Fruit fly (Drosophila melanogaster) whole organism, prepupa: ENCODE data around the gene CG34026.

ENCODE experiments used
- Blimp-1 ChIP-seq: fragments of 200-800 bp; sonication (Bioruptor generic); optimal IDR thresholded peaks from 3 replicates; lab custom pipeline; 2017; ENCODE audit warnings: missing biosample characterization, missing genetic modification characterization, mild to moderate bottlenecking, moderate library complexity, missing genetic modification reagents
- CG10631 ChIP-seq: fragments of 200-800 bp; sonication (Bioruptor generic); optimal IDR thresholded peaks from 2 replicates; lab custom pipeline; 2016; ENCODE audit warnings: missing biosample characterization, missing genetic modification characterization
- CG10669 ChIP-seq: fragments of 200-800 bp; sonication (Bioruptor generic); optimal IDR thresholded peaks from 3 replicates; lab custom pipeline; 2018; ENCODE audit warnings: missing biosample characterization, mild to moderate bottlenecking, missing genetic modification characterization, moderate library complexity
- CG11294 ChIP-seq: fragments of 200-800 bp; sonication (Bioruptor generic); IDR thresholded peaks from 2 replicates; pipeline ENCODE4 v1.3.6; 2022; ENCODE audit warnings: missing biosample characterization, missing genetic modification characterization
- CG11762 ChIP-seq: fragments of 200-800 bp; sonication (Bioruptor generic); optimal IDR thresholded peaks from 3 replicates; lab custom pipeline; 2016; ENCODE audit warnings: missing biosample characterization, missing genetic modification characterization; ENCODE audit not compliant: insufficient read depth
- CG11902 ChIP-seq: fragments of 200-800 bp; sonication (Bioruptor generic); optimal IDR thresholded peaks from 3 replicates; lab custom pipeline; 2016; ENCODE audit warnings: missing biosample characterization, missing genetic modification characterization
- CG15336 ChIP-seq: fragments of 200-800 bp; sonication (Bioruptor generic); IDR thresholded peaks from 2 replicates; pipeline ENCODE4 v1.3.6; 2022; ENCODE audit warnings: missing biosample characterization, missing genetic modification characterization
- CG16779 ChIP-seq: fragments of 200-800 bp; sonication (Bioruptor generic); optimal IDR thresholded peaks from 3 replicates; lab custom pipeline; 2017; ENCODE audit warnings: missing biosample characterization, mild to moderate bottlenecking, missing genetic modification characterization
- CG3032 ChIP-seq: fragments of 200-800 bp; optimal IDR thresholded peaks from 2 replicates; lab custom pipeline; 2019; ENCODE audit warnings: missing biosample characterization, mild to moderate bottlenecking, missing genetic modification characterization, moderate library complexity
- CG31627 ChIP-seq: fragments of 200-800 bp; sonication (Bioruptor generic); optimal IDR thresholded peaks from 3 replicates; lab custom pipeline; 2016; ENCODE audit warnings: missing biosample characterization, missing genetic modification characterization
- CG34406 ChIP-seq: fragments of 200-800 bp; sonication (Bioruptor generic); optimal IDR thresholded peaks from 3 replicates; lab custom pipeline; 2016; ENCODE audit warnings: missing biosample characterization, missing genetic modification characterization
- CG3919 ChIP-seq: fragments of 200-800 bp; sonication (Bioruptor generic); optimal IDR thresholded peaks from 3 replicates; lab custom pipeline; 2016; ENCODE audit warnings: missing biosample characterization, missing genetic modification characterization
- CG4318 ChIP-seq: fragments of 200-800 bp; sonication (Bioruptor generic); optimal IDR thresholded peaks from 3 replicates; lab custom pipeline; 2017; ENCODE audit warnings: missing biosample characterization, mild to moderate bottlenecking, missing genetic modification characterization
- CG6276 ChIP-seq: fragments of 200-800 bp; sonication (Bioruptor generic); optimal IDR thresholded peaks from 2 replicates; lab custom pipeline; 2017; ENCODE audit warnings: missing biosample characterization, mild to moderate bottlenecking, missing genetic modification characterization
- CG6792 ChIP-seq: fragments of 200-800 bp; sonication (Bioruptor generic); optimal IDR thresholded peaks from 3 replicates; lab custom pipeline; 2016; ENCODE audit warnings: missing biosample characterization, missing genetic modification characterization
- CG6808 ChIP-seq: fragments of 200-800 bp; sonication (Bioruptor generic); optimal IDR thresholded peaks from 3 replicates; lab custom pipeline; 2017; ENCODE audit warnings: missing biosample characterization, missing genetic modification characterization, mild to moderate bottlenecking, moderate library complexity, missing genetic modification reagents
- CG6854 ChIP-seq: fragments of 200-800 bp; sonication (Bioruptor generic); optimal IDR thresholded peaks from 2 replicates; lab custom pipeline; 2017; ENCODE audit warnings: missing biosample characterization, mild to moderate bottlenecking, missing genetic modification characterization
- CG7368 ChIP-seq: fragments of 200-800 bp; sonication (Bioruptor generic); optimal IDR thresholded peaks from 3 replicates; lab custom pipeline; 2016; ENCODE audit warnings: missing biosample characterization, missing genetic modification characterization
- CG8119 ChIP-seq: fragments of 200-800 bp; sonication (Bioruptor generic); IDR thresholded peaks from 3 replicates; pipeline ENCODE4 v1.3.6; 2022; ENCODE audit warnings: missing biosample characterization, missing genetic modification characterization
- CG8319 ChIP-seq: fragments of 200-800 bp; sonication (Bioruptor generic); optimal IDR thresholded peaks from 3 replicates; lab custom pipeline; 2016; ENCODE audit warnings: missing biosample characterization, missing genetic modification characterization
- CG9139 ChIP-seq: fragments of 200-800 bp; sonication (Bioruptor generic); optimal IDR thresholded peaks from 3 replicates; lab custom pipeline; 2017; ENCODE audit warnings: missing biosample characterization, mild to moderate bottlenecking, missing genetic modification characterization
- Eip75B ChIP-seq: fragments of 200-800 bp; sonication (Bioruptor generic); optimal IDR thresholded peaks from 3 replicates; lab custom pipeline; 2016; ENCODE audit warnings: missing biosample characterization, missing genetic modification characterization
- Eip78C ChIP-seq: fragments of 200-800 bp; sonication (Bioruptor generic); peaks from one replicate; lab custom pipeline; 2016; ENCODE audit warnings: missing biosample characterization, missing genetic modification characterization
- Eip93F ChIP-seq: fragments of 200-800 bp; sonication (Bioruptor generic); optimal IDR thresholded peaks from 2 replicates; lab custom pipeline; 2016; ENCODE audit warnings: missing biosample characterization, mild to moderate bottlenecking, missing genetic modification characterization
- Ets21C ChIP-seq: fragments of 200-800 bp; sonication (Bioruptor generic); optimal IDR thresholded peaks from 3 replicates; lab custom pipeline; 2016; ENCODE audit warnings: missing biosample characterization, missing genetic modification characterization
- Ets96B ChIP-seq: fragments of 200-800 bp; optimal IDR thresholded peaks from 2 replicates; lab custom pipeline; 2019; ENCODE audit warnings: missing biosample characterization, mild to moderate bottlenecking, missing genetic modification characterization, moderate library complexity
- Hr39 ChIP-seq: fragments of 200-800 bp; sonication (Bioruptor generic); optimal IDR thresholded peaks from 2 replicates; lab custom pipeline; 2016; ENCODE audit warnings: missing biosample characterization, missing genetic modification characterization
- Hr4 ChIP-seq: fragments of 200-800 bp; sonication (Bioruptor generic); optimal IDR thresholded peaks from 3 replicates; lab custom pipeline; 2016; ENCODE audit warnings: missing biosample characterization, missing genetic modification characterization
- Lpt ChIP-seq: fragments of 200-800 bp; sonication (Bioruptor generic); optimal IDR thresholded peaks from 3 replicates; lab custom pipeline; 2016; ENCODE audit warnings: missing biosample characterization, missing genetic modification characterization
- OdsH ChIP-seq: fragments of 200-800 bp; sonication (Bioruptor generic); optimal IDR thresholded peaks from 3 replicates; lab custom pipeline; 2016; ENCODE audit warnings: missing biosample characterization, missing genetic modification characterization
- Sox102F ChIP-seq: fragments of 200-800 bp; sonication (Bioruptor generic); optimal IDR thresholded peaks from 2 replicates; lab custom pipeline; 2016; ENCODE audit warnings: missing biosample characterization, mild to moderate bottlenecking, missing genetic modification characterization
- Sox14 ChIP-seq: fragments of 200-800 bp; sonication (Bioruptor generic); optimal IDR thresholded peaks from 3 replicates; lab custom pipeline; 2016; ENCODE audit warnings: missing biosample characterization, missing genetic modification characterization
- Sox15 ChIP-seq: fragments of 200-800 bp; sonication (Bioruptor generic); optimal IDR thresholded peaks from 3 replicates; lab custom pipeline; 2016; ENCODE audit warnings: missing biosample characterization, missing genetic modification characterization
- achi ChIP-seq: fragments of 200-800 bp; sonication (Bioruptor generic); optimal IDR thresholded peaks from 3 replicates; lab custom pipeline; 2016; ENCODE audit warnings: missing biosample characterization, missing genetic modification characterization
- acj6 ChIP-seq: fragments of 200-800 bp; sonication (Bioruptor generic); optimal IDR thresholded peaks from 3 replicates; lab custom pipeline; 2016; ENCODE audit warnings: missing biosample characterization, missing genetic modification characterization
- dac ChIP-seq: fragments of 200-800 bp; sonication (Bioruptor generic); optimal IDR thresholded peaks from 2 replicates; lab custom pipeline; 2017; ENCODE audit warnings: missing biosample characterization, mild to moderate bottlenecking, missing genetic modification characterization
- eg ChIP-seq: fragments of 200-800 bp; sonication (Bioruptor generic); IDR thresholded peaks from 3 replicates; pipeline ENCODE4 v1.3.6; 2022; ENCODE audit warnings: missing biosample characterization, missing genetic modification characterization
- esn ChIP-seq: fragments of 200-800 bp; sonication (Bioruptor generic); optimal IDR thresholded peaks from 2 replicates; lab custom pipeline; 2016; ENCODE audit warnings: missing biosample characterization, mild to moderate bottlenecking, missing genetic modification characterization, moderate library complexity
- fd85E ChIP-seq: fragments of 200-800 bp; sonication (Bioruptor generic); optimal IDR thresholded peaks from 3 replicates; lab custom pipeline; 2016; ENCODE audit warnings: missing biosample characterization, missing genetic modification characterization
- fkh ChIP-seq: fragments of 200-800 bp; sonication (Bioruptor generic); optimal IDR thresholded peaks from 3 replicates; lab custom pipeline; 2017; ENCODE audit warnings: missing biosample characterization, mild to moderate bottlenecking, missing genetic modification characterization, moderate library complexity
- lz ChIP-seq: fragments of 200-800 bp; sonication (Bioruptor generic); optimal IDR thresholded peaks from 3 replicates; lab custom pipeline; 2016; ENCODE audit warnings: missing biosample characterization, missing genetic modification characterization
- net ChIP-seq: fragments of 200-800 bp; sonication (Bioruptor generic); optimal IDR thresholded peaks from 3 replicates; lab custom pipeline; 2016; ENCODE audit warnings: missing biosample characterization, missing genetic modification characterization
- pdm3 ChIP-seq: fragments of 200-800 bp; sonication (Bioruptor generic); optimal IDR thresholded peaks from 3 replicates; lab custom pipeline; 2016; ENCODE audit warnings: missing biosample characterization, missing genetic modification characterization
- salr ChIP-seq, 2 experiments: fragments of 200-800 bp; sonication (Bioruptor generic); optimal IDR thresholded peaks; 3 replicates each; lab custom pipeline; 2016 to 2018; ENCODE audit warnings: missing biosample characterization in 2 of 2, missing genetic modification characterization in 2 of 2, mild to moderate bottlenecking in 1 of 2
- spab ChIP-seq: fragments of 200-800 bp; sonication (Bioruptor generic); optimal IDR thresholded peaks from 2 replicates; lab custom pipeline; 2017; ENCODE audit warnings: missing biosample characterization, mild to moderate bottlenecking, missing genetic modification characterization, missing genetic modification reagents
- svp ChIP-seq: fragments of 200-800 bp; sonication (Bioruptor generic); peaks from one replicate; lab custom pipeline; 2016; ENCODE audit warnings: missing biosample characterization, missing genetic modification characterization
- topi ChIP-seq: fragments of 200-800 bp; sonication (Bioruptor generic); optimal IDR thresholded peaks from 3 replicates; lab custom pipeline; 2016; ENCODE audit warnings: missing biosample characterization, missing genetic modification characterization
- vri ChIP-seq: fragments of 200-800 bp; sonication (Bioruptor generic); optimal IDR thresholded peaks from 3 replicates; lab custom pipeline; 2016; ENCODE audit warnings: missing biosample characterization, mild to moderate bottlenecking, missing genetic modification characterization

Gene CG34026

DNA sequence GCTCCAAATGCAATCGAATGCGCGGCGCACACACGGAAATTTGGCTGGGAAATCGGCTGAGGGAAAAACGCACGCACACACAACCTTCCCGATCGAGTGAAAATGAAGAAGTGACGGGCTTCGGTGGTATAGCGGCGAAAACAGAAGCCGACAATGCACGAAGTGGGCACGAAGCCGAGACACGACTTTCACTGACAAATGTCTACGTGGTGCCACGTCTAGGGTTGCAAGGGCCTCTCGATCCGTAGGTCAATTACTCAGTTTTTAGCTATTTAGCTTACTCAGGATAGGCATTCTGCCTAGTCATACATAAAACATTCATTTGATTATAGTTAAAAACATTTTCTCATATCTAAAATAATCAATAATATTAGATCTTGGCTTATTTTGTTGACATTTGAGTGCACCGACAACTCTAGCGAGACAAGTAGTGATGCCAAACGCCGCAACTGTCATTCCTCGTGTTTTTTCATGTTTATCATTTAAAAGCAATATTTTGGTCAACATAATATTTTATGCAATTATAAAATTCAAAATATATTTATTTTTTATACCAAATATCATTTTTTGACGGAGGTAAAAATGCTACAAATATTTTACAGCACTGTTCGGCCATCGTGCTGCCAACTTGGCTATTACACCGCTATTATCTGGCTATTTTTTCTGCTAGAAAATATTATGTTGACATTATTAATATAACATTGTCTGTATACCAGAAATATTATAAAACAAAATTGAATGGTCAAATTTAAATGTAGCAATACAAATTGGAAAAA lies 20.1 kb downstream of the CG34026 start (continued):
- TF ChIP-seq net (GFP tag; lab: Kevin White, UChicago) (peak; percentile 90), CG6792 (GFP tag; lab: Kevin White, UChicago) (peak; percentile 90), CG10669 (GFP tag; lab: Kevin White, UChicago) (peak; percentile 84), esn (GFP tag; lab: Kevin White, UChicago) (peak; percentile 89), achi (peak; percentile 100), CG7368 (GFP tag; lab: Kevin White, UChicago) (peak; percentile 85), CG6854 (GFP tag; lab: Kevin White, UChicago) (peak; percentile 82), CG9139 (GFP tag; lab: Kevin White, UChicago) (peak; percentile 75), spab (peak; percentile 81)
- TF ChIP-seq, all 60 proteins: peak for 59

DNA sequence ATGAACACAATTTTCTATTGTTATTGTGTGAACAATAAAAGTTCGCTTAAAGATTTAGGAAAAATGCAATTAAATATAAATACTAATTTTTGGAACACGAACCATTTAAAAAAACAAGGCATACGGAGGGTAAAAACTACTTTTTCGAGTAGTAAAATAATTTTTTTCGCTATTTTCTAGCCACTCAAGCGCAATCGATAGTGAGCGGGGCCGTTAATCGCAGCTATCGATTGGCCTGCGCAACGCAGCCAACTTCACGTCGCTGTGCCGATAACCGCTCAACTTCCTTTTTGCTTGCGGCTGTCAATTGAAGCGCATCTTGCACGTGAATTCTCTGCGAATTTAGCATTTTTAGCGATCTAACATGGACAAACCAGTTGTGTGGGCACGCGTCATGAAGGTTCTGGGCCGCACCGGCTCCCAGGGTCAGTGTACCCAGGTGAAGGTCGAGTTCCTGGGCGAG lies 20.8 kb downstream of the CG34026 start, which contains the start of gene RpS28b:
Gene RpS28b (plus strand): TSS at position 278 of the 463 bp plus-strand sequence.
- TF ChIP-seq Blimp-1 (GFP tag; lab: Kevin White, UChicago), result peak; percentile 66
- TF ChIP-seq svp (GFP tag; lab: Kevin White, UChicago), result no peak
- TF ChIP-seq spab, result peak; percentile 59
- peak; percentile 47 for TF ChIP-seq CG11762 (GFP tag; lab: Kevin White, UChicago)
- TF ChIP-seq Sox14 (GFP tag; lab: Kevin White, UChicago), result peak; percentile 58
- TF ChIP-seq fkh, result no peak
- no peak for TF ChIP-seq Ets96B
- TF ChIP-seq Hr39 (GFP tag; lab: Kevin White, UChicago), result peak; percentile 76
- TF ChIP-seq CG34406 (GFP tag; lab: Kevin White, UChicago), result peak; percentile 79
- peak; percentile 54 for TF ChIP-seq CG10631
- peak; percentile 35 for TF ChIP-seq Ets21C (GFP tag; lab: Kevin White, UChicago)
- peak; percentile 5 for TF ChIP-seq Lpt (GFP tag; lab: Kevin White, UChicago)
- TF ChIP-seq Eip75B, result peak; percentile 69
- peak; percentile 82 for TF ChIP-seq CG31627 (GFP tag; lab: Kevin White, UChicago)
- TF ChIP-seq lz, result peak; percentile 89
- peak; percentile 90 for TF ChIP-seq Eip78C (GFP tag; lab: Kevin White, UChicago)
- TF ChIP-seq CG3919 (GFP tag; lab: Kevin White, UChicago), result peak; percentile 88
- TF ChIP-seq vri (GFP tag; lab: Kevin White, UChicago), result no peak
- TF ChIP-seq CG6808 (GFP tag; lab: Kevin White, UChicago), result peak; percentile 75
- peak; percentile 69 for TF ChIP-seq acj6 (GFP tag; lab: Kevin White, UChicago)
- TF ChIP-seq CG3032 (tag; lab: Kevin White, UChicago), result peak; percentile 56
- peak; percentile 83 for TF ChIP-seq CG9139 (GFP tag; lab: Kevin White, UChicago)
- no peak for TF ChIP-seq pdm3 (GFP tag; lab: Kevin White, UChicago)
- TF ChIP-seq CG11902 (GFP tag; lab: Kevin White, UChicago), result peak; percentile 58
- TF ChIP-seq CG11294 (GFP tag; lab: Robert Waterston, UW), result peak; percentile 59
- peak; percentile 85 for TF ChIP-seq CG16779 (tag; lab: Kevin White, UChicago)
- TF ChIP-seq topi, result peak; percentile 89
- peak; percentile 9 for TF ChIP-seq fd85E (GFP tag; lab: Kevin White, UChicago)
- no peak for TF ChIP-seq Eip93F
- peak; percentile 47; the same call in 2 of the 3 replicates for TF ChIP-seq CG8119 (GFP tag; lab: Robert Waterston, UW)
- TF ChIP-seq Sox15, result peak; percentile 23
- no peak for TF ChIP-seq CG6276
- peak; percentile 78 for TF ChIP-seq CG7368 (GFP tag; lab: Kevin White, UChicago)
- peak; percentile 80 for TF ChIP-seq net (GFP tag; lab: Kevin White, UChicago)
- peak; percentile 41; the same call in 1 of the 2 replicates for TF ChIP-seq CG15336
- peak; percentile 38 to 86 for TF ChIP-seq salr (GFP tag; optimal IDR thresholded peaks at IDR 0.05; lab: Kevin White, UChicago)
- no peak for TF ChIP-seq CG4318 (GFP tag; lab: Kevin White, UChicago)
- peak; percentile 61 for TF ChIP-seq dac (GFP tag; lab: Kevin White, UChicago)
- TF ChIP-seq Hr4 (GFP tag; lab: Kevin White, UChicago), result peak; percentile 1
- peak; percentile 74 for TF ChIP-seq CG8319 (GFP tag; lab: Kevin White, UChicago)
- TF ChIP-seq OdsH (GFP tag; lab: Kevin White, UChicago), result peak; percentile 74
- peak; percentile 91 for TF ChIP-seq eg
- peak; percentile 83 for TF ChIP-seq Sox102F
